Worm (Caenorhabditis elegans): ENCODE data around the gene C46A5.6.
A peak's percentile ranks its signal among the peaks of the same experiment; 100 is the strongest.

The C46A5.6 gene

DNA sequence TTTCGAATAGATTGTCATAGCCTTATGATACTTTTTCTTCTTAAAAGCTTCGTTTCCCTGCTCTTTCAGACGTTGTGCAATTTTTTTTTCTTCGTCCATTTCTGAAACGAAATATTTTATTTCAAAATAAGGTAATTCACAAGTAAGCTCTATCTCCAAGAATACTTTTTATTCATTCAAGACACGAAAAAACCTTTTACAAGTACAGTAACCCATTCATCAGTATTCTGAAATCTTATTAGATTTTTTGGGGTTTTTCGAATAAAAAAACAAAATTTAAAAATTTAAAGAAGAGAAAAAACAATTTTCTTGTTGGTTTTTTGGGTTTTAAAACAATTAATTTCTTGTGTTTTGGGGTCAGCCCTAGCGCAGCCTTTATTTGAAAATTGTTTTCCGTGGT, 15.2 kb upstream of the C46A5.6 start, which contains the start of gene rpap-3:
Gene rpap-3 (minus strand): TSS at position 101 of the 400 bp plus-strand sequence.
- TF ChIP-seq pha-2 (tag; optimal IDR thresholded peaks at IDR 0.05) (no peak), nfya-1 (tag; optimal IDR thresholded peaks at IDR 0.05) (no peak), madf-2 (tag; optimal IDR thresholded peaks at IDR 0.05) (no peak), Y22D7AL.16 (tag; optimal IDR thresholded peaks at IDR 0.05) (no peak), che-1 (tag; optimal IDR thresholded peaks at IDR 0.05) (no peak), rnt-1 (tag; optimal IDR thresholded peaks at IDR 0.05) (no peak), eyg-1 (tag; optimal IDR thresholded peaks at IDR 0.05) (no peak), fkh-6 (tag; optimal IDR thresholded peaks at IDR 0.05) (no peak), ceh-18 (tag; optimal IDR thresholded peaks at IDR 0.05) (no peak), hlh-30 (tag; optimal IDR thresholded peaks at IDR 0.05; ENCODE audit: insufficient read depth) (no peak)

DNA sequence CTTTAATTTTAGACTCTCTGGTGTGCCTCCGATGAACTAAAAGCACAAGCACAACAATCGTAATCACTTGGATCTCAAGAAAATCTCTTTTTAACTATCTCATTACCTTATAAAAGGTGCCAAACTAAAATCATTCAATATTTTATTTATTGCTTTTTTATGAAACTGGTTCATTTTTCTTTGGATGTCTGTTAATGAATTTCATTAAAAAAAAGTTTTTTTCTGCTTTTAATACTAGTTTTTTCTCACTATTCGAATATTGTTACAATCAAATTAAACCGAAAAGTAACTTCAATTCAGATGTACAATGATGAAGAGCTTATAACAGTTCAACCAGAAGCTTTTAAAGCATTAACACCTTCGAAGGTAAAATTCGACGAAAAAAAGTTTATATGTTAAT, 12.1 kb upstream of the C46A5.6 start, which contains the start of gene swd-2.1:
Gene swd-2.1 (plus strand): TSS at position 301 of the 400 bp plus-strand sequence.
- no peak for TF ChIP-seq ztf-16 (tag; optimal IDR thresholded peaks at IDR 0.05)
- TF ChIP-seq ceh-30 (tag; optimal IDR thresholded peaks at IDR 0.05) = no peak
- no peak for TF ChIP-seq ahr-1 (tag; optimal IDR thresholded peaks at IDR 0.05)
- no peak for TF ChIP-seq ceh-31 (tag; optimal IDR thresholded peaks at IDR 0.05)
- no peak for TF ChIP-seq sdc-2 (tag; optimal IDR thresholded peaks at IDR 0.05)
- no peak for TF ChIP-seq ets-4 (tag; optimal IDR thresholded peaks at IDR 0.05)

DNA sequence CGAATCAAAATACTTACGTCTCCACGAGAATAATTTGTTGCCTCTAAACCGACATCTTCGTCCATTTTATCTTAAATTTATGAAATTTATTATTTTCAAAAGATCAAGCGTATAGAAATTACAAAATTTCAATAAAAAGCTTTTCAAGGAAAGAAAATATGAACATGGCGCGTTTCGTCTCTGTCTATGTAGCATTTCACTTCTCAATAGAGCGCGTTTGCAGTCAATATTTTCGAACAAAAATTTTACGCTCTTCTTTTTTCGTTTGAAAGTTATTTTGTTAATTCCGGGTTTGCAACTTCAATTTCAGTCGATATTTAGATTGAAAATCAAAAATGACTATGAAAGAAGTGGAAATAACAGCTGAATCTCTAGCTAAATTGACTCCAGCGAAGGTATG, 10.6 kb upstream of the C46A5.6 start, which contains the start of the genes hcf-1 and swd-2.2:
Gene hcf-1 (minus strand): TSS at position 70 of the 400 bp plus-strand sequence.
Gene swd-2.2 (plus strand): TSS at position 206 of the 400 bp plus-strand sequence.
- TF ChIP-seq tbx-2 (tag; optimal IDR thresholded peaks at IDR 0.05) = no peak
- TF ChIP-seq nfya-1 (tag; optimal IDR thresholded peaks at IDR 0.05) = peak; percentile 18

ce11 chrIV:7770162-7770561, 6.5 kb upstream of the C46A5.6 start, which contains the start of gene rdl-1:
Gene rdl-1 (minus strand): TSS chrIV:7770262.
- TF ChIP-seq fkh-10 (GFP tag; optimal IDR thresholded peaks at IDR 0.05) (no peak), C38D4.7 (GFP tag; optimal IDR thresholded peaks at IDR 0.05) (no peak), pat-9 (tag; optimal IDR thresholded peaks at IDR 0.05) (no peak), ztf-16 (tag; optimal IDR thresholded peaks at IDR 0.05) (no peak), unc-3 (GFP tag; conservative IDR thresholded peaks at IDR 0.05) (no peak), unc-3 (tag; optimal IDR thresholded peaks at IDR 0.05) (no peak), pha-2 (tag; optimal IDR thresholded peaks at IDR 0.05) (no peak), Y22D7AL.16 (tag; optimal IDR thresholded peaks at IDR 0.05) (no peak), elt-4 (tag; optimal IDR thresholded peaks at IDR 0.05) (no peak), lin-11 (tag; optimal IDR thresholded peaks at IDR 0.05) (no peak), ceh-30 (tag; optimal IDR thresholded peaks at IDR 0.05) (no peak), fax-1 (tag; optimal IDR thresholded peaks at IDR 0.05) (no peak), ceh-31 (tag; optimal IDR thresholded peaks at IDR 0.05) (no peak), lim-6 (tag; optimal IDR thresholded peaks at IDR 0.05) (no peak), hlh-6 (tag; optimal IDR thresholded peaks at IDR 0.05) (no peak), odd-2 (tag; optimal IDR thresholded peaks at IDR 0.05) (no peak), unc-42 (tag; optimal IDR thresholded peaks at IDR 0.05) (no peak), che-1 (tag; optimal IDR thresholded peaks at IDR 0.05) (no peak), ahr-1 (tag; optimal IDR thresholded peaks at IDR 0.05) (no peak), pax-1 (tag; optimal IDR thresholded peaks at IDR 0.05) (no peak), ceh-18 (tag; optimal IDR thresholded peaks at IDR 0.05) (no peak)

ce11 chrIV:7764319-7764718, 671 bp upstream of the C46A5.6 start:
- TF ChIP-seq hlh-8 (tag; optimal IDR thresholded peaks at IDR 0.05) (no peak), ref-2 (tag; optimal IDR thresholded peaks at IDR 0.05) (no peak), unc-86 (tag; optimal IDR thresholded peaks at IDR 0.05) (no peak), ama-1 (optimal IDR thresholded peaks at IDR 0.05) (no peak), madf-2 (tag; optimal IDR thresholded peaks at IDR 0.05) (no peak)

ce11 chrIV:7760117-7760516, 3.5 kb downstream of the C46A5.6 start, which contains the start of gene del-7:
Gene del-7 (plus strand): TSS chrIV:7760417.
- TF ChIP-seq nhr-11 (tag; optimal IDR thresholded peaks at IDR 0.05) (no peak), sox-2 (GFP tag; IDR thresholded peaks at IDR 0.05) (no peak), hlh-13 (GFP tag; optimal IDR thresholded peaks at IDR 0.05) (no peak), ceh-2 (tag; optimal IDR thresholded peaks at IDR 0.05) (no peak), pha-4 (tag; optimal IDR thresholded peaks at IDR 0.05) (no peak), ref-2 (tag; optimal IDR thresholded peaks at IDR 0.05) (no peak), odd-2 (tag; optimal IDR thresholded peaks at IDR 0.05) (no peak), T23F11.4 (GFP tag; optimal IDR thresholded peaks at IDR 0.05) (no peak), ceh-6 (GFP tag; optimal IDR thresholded peaks at IDR 0.05) (no peak), ceh-9 (tag; optimal IDR thresholded peaks at IDR 0.05) (no peak), pha-2 (tag; optimal IDR thresholded peaks at IDR 0.05) (no peak), elt-2 (tag; optimal IDR thresholded peaks at IDR 0.05) (no peak), unc-55 (GFP tag; optimal IDR thresholded peaks at IDR 0.05) (no peak)
